Worm (Caenorhabditis elegans) whole organism, young adult: Measurements from ENCODE around the gene H03G16.5.

Experiments used
- B0261.1 ChIP-seq: sonication (generic microtip); optimal IDR thresholded peaks from 2 replicates; lab custom pipeline; 2016; ENCODE audit warnings: mild to moderate bottlenecking, missing genetic modification characterization, moderate library complexity, missing compliant biosample characterization
- B0336.3 ChIP-seq: fragments of 200-800 bp; sonication (Bioruptor generic); IDR thresholded peaks from 2 replicates; pipeline ENCODE4 v1.3.6; 2022; ENCODE audit warnings: missing genetic modification characterization, missing compliant biosample characterization
- C17E4.6 ChIP-seq: fragments of 200-800 bp; sonication (Bioruptor generic); IDR thresholded peaks from 2 replicates; pipeline ENCODE4 v1.3.6; 2022; ENCODE audit warnings: missing genetic modification reagents, missing genetic modification characterization, missing compliant biosample characterization
- D2030.7 ChIP-seq: fragments of 200-800 bp; sonication (Bioruptor generic); IDR thresholded peaks from 2 replicates; pipeline ENCODE4 v1.3.6; 2022; ENCODE audit warnings: missing genetic modification reagents, missing genetic modification characterization, missing compliant biosample characterization
- F22D6.2 ChIP-seq: sonication (generic microtip); optimal IDR thresholded peaks from 2 replicates; lab custom pipeline; 2016; ENCODE audit warnings: mild to moderate bottlenecking, missing genetic modification characterization, missing compliant biosample characterization
- F37B4.10 ChIP-seq: fragments of 200-800 bp; sonication (Bioruptor generic); IDR thresholded peaks from 2 replicates; pipeline ENCODE4 v1.3.6; 2022; ENCODE audit warnings: missing genetic modification characterization, missing compliant biosample characterization
- F49E8.2 ChIP-seq: sonication (generic microtip); optimal IDR thresholded peaks from 3 replicates; lab custom pipeline; 2017; ENCODE audit warnings: missing genetic modification characterization, mild to moderate bottlenecking, missing compliant biosample characterization, antibody characterized with exemption, moderate library complexity; ENCODE audit not compliant: insufficient read depth
- F57A8.1 ChIP-seq: fragments of 200-800 bp; sonication (Bioruptor generic); optimal IDR thresholded peaks from 2 replicates; lab custom pipeline; 2018; ENCODE audit warnings: mild to moderate bottlenecking, missing genetic modification characterization, moderate library complexity, missing compliant biosample characterization
- K12H6.12 ChIP-seq: fragments of 200-800 bp; sonication (Bioruptor generic); optimal IDR thresholded peaks from 2 replicates; lab custom pipeline; 2018; ENCODE audit warnings: mild to moderate bottlenecking, missing genetic modification characterization, missing compliant biosample characterization
- T07F8.4 ChIP-seq: sonication (generic microtip); optimal IDR thresholded peaks from 2 replicates; lab custom pipeline; 2016; ENCODE audit warnings: mild to moderate bottlenecking, missing genetic modification characterization, moderate library complexity, missing compliant biosample characterization
- T26A5.8 ChIP-seq: sonication (generic microtip); optimal IDR thresholded peaks from 2 replicates; lab custom pipeline; 2016; ENCODE audit warnings: missing genetic modification characterization, missing compliant biosample characterization
- Y67H2A.10 ChIP-seq: fragments of 200-800 bp; sonication (Bioruptor generic); conservative IDR thresholded peaks from 2 replicates; pipeline ENCODE4 v1.3.6; 2022; ENCODE audit warnings: missing genetic modification reagents, missing genetic modification characterization, missing compliant biosample characterization
- ZK185.1 ChIP-seq: sonication (generic microtip); optimal IDR thresholded peaks from 2 replicates; lab custom pipeline; 2016; ENCODE audit warnings: mild to moderate bottlenecking, missing genetic modification characterization, missing compliant biosample characterization; ENCODE audit not compliant: poor library complexity, severe bottlenecking
- aptf-3 ChIP-seq: fragments of 200-800 bp; sonication (Bioruptor generic); IDR thresholded peaks from 2 replicates; pipeline ENCODE4 v1.3.6; 2022; ENCODE audit warnings: missing genetic modification characterization, missing compliant biosample characterization
- ccch-3 ChIP-seq: fragments of 200-800 bp; sonication (Bioruptor generic); optimal IDR thresholded peaks from 2 replicates; lab custom pipeline; 2018; ENCODE audit warnings: mild to moderate bottlenecking, missing genetic modification characterization, missing compliant biosample characterization
- cebp-1 ChIP-seq, 2 experiments: fragments of 200-800 bp in 1 of 2; sonication (Bioruptor generic) in 1 of 2; sonication (generic microtip) in 1 of 2; IDR thresholded peaks in 1 of 2; optimal IDR thresholded peaks in 1 of 2; 2 replicates each; pipeline versions ENCODE4 v1.3.6 to Lab custom; 2017 to 2022; ENCODE audit warnings: missing compliant biosample characterization in 2 of 2, missing genetic modification characterization in 2 of 2, mild to moderate bottlenecking in 1 of 2, missing genetic modification reagents in 1 of 2, moderate library complexity in 1 of 2
- ceh-27 ChIP-seq: fragments of 200-800 bp; sonication (Bioruptor generic); optimal IDR thresholded peaks from 2 replicates; lab custom pipeline; 2018; ENCODE audit warnings: mild to moderate bottlenecking, missing genetic modification characterization, moderate library complexity, missing compliant biosample characterization
- ceh-79 ChIP-seq: sonication (generic microtip); optimal IDR thresholded peaks from 2 replicates; lab custom pipeline; 2017; ENCODE audit warnings: mild to moderate bottlenecking, missing genetic modification characterization, missing compliant biosample characterization
- chd-7 ChIP-seq: sonication (generic microtip); optimal IDR thresholded peaks from 2 replicates; lab custom pipeline; 2016; ENCODE audit warnings: mild to moderate bottlenecking, missing genetic modification characterization, moderate library complexity, missing compliant biosample characterization
- die-1 ChIP-seq: sonication (generic microtip); optimal IDR thresholded peaks from 2 replicates; lab custom pipeline; 2016; ENCODE audit warnings: missing genotype, mild to moderate bottlenecking, missing genetic modification characterization, missing compliant biosample characterization
- gei-17 ChIP-seq: fragments of 200-800 bp; sonication (Bioruptor generic); optimal IDR thresholded peaks from 2 replicates; lab custom pipeline; 2018; ENCODE audit warnings: mild to moderate bottlenecking, missing genetic modification characterization, missing compliant biosample characterization
- hmg-1.2 ChIP-seq: fragments of 200-800 bp; sonication (Bioruptor generic); IDR thresholded peaks from 2 replicates; pipeline ENCODE4 v1.3.6; 2022; ENCODE audit warnings: missing genetic modification reagents, missing genetic modification characterization, missing compliant biosample characterization
- lag-1 ChIP-seq: fragments of 200-800 bp; sonication (Bioruptor generic); IDR thresholded peaks from 2 replicates; pipeline ENCODE4 v1.3.6; 2022; ENCODE audit warnings: missing genetic modification reagents, missing genetic modification characterization, missing compliant biosample characterization
- lsl-1 ChIP-seq: fragments of 200-800 bp; sonication (Bioruptor generic); optimal IDR thresholded peaks from 2 replicates; lab custom pipeline; 2018; ENCODE audit warnings: mild to moderate bottlenecking, missing genetic modification characterization, moderate library complexity, missing compliant biosample characterization
- mcd-1 ChIP-seq: fragments of 200-800 bp; sonication (Bioruptor generic); IDR thresholded peaks from 2 replicates; pipeline ENCODE4 v1.3.6; 2022; ENCODE audit warnings: missing genetic modification reagents, missing genetic modification characterization, missing compliant biosample characterization
- rcor-1 ChIP-seq: fragments of 200-800 bp; sonication (Bioruptor generic); IDR thresholded peaks from 2 replicates; pipeline ENCODE4 v1.3.6; 2022; ENCODE audit warnings: missing genetic modification reagents, missing genetic modification characterization, missing compliant biosample characterization
- rpc-1 ChIP-seq, 2 experiments: fragments of 150-350 bp in 1 of 2; sonication (generic microtip) in 1 of 2; optimal IDR thresholded peaks; 2 replicates each; lab custom pipeline; 2014 to 2018; ENCODE audit warnings: missing biosample characterization in 1 of 2, missing genetic modification characterization in 1 of 2, missing genetic modification reagents in 1 of 2, missing genotype in 1 of 2
- sdz-38 ChIP-seq: sonication (generic microtip); optimal IDR thresholded peaks from 2 replicates; lab custom pipeline; 2016; ENCODE audit warnings: missing genotype, missing genetic modification characterization, missing compliant biosample characterization
- snpc-1.3 ChIP-seq: sonication (generic microtip); optimal IDR thresholded peaks from 2 replicates; lab custom pipeline; 2017; ENCODE audit warnings: missing genetic modification characterization, mild to moderate bottlenecking, missing compliant biosample characterization, antibody characterized with exemption, moderate library complexity, missing genotype, missing genetic modification reagents; ENCODE audit not compliant: insufficient read depth
- snpc-3.4 ChIP-seq: sonication (generic microtip); optimal IDR thresholded peaks from 2 replicates; lab custom pipeline; 2017; ENCODE audit warnings: missing genetic modification characterization, mild to moderate bottlenecking, missing compliant biosample characterization, antibody characterized with exemption, moderate library complexity, missing genotype, missing genetic modification reagents
- somi-1 ChIP-seq: fragments of 200-800 bp; sonication (Bioruptor generic); optimal IDR thresholded peaks from 2 replicates; lab custom pipeline; 2018; ENCODE audit warnings: mild to moderate bottlenecking, missing genetic modification characterization, missing compliant biosample characterization
- tbp1 ChIP-seq: fragments of 200-800 bp; sonication (Bioruptor generic); optimal IDR thresholded peaks from 2 replicates; lab custom pipeline; 2018; ENCODE audit warnings: mild to moderate bottlenecking, missing genetic modification characterization, missing compliant biosample characterization
- unc-130 ChIP-seq: sonication (generic microtip); optimal IDR thresholded peaks from 2 replicates; lab custom pipeline; 2016; ENCODE audit warnings: missing genetic modification reagents, missing genetic modification characterization, missing compliant biosample characterization
- zfh-2 ChIP-seq: fragments of 200-800 bp; sonication (Bioruptor generic); conservative IDR thresholded peaks from 2 replicates; pipeline ENCODE4 v1.3.6; 2022; ENCODE audit warnings: missing genetic modification reagents, missing genetic modification characterization, missing compliant biosample characterization
- ztf-26 ChIP-seq: sonication (generic microtip); optimal IDR thresholded peaks from 2 replicates; lab custom pipeline; 2017; ENCODE audit warnings: missing genetic modification characterization, missing compliant biosample characterization

H03G16.5 gene

DNA sequence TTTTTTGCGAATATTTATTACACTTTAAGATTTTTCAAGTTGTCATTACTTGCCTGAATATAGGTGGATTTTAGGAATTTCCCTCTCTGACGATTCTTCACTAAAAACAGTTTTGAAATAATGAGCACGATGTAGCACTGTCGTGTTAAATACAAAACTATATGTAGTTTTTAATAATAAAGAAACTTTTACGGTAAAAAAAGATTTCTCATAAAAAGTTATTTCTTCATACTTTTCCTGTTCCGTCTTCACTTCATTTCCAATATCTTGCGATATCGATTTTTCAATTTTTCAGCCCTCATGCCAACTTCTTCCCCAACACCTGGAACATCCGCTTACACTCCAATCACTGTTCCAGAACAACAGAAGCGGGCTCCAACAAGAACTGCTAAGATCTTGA is 4.3 kb downstream of the H03G16.5 start, which contains the start of gene H03G16.6:
H03G16.6 (plus strand) TSS at position 301 of the 400 bp plus-strand sequence.
- TF ChIP-seq lag-1 (GFP tag; lab: Robert Waterston, UW) (no peak), T07F8.4 (tag; lab: Kevin White, UChicago) (no peak), B0261.1 (tag; lab: Kevin White, UChicago) (no peak), lsl-1 (no peak), aptf-3 (GFP tag; lab: Robert Waterston, UW) (no peak), hmg-1.2 (GFP tag; lab: Robert Waterston, UW) (no peak), B0336.3 (GFP tag; lab: Robert Waterston, UW) (no peak), ccch-3 (GFP tag; lab: Kevin White, UChicago) (no peak), gei-17 (GFP tag; lab: Kevin White, UChicago) (no peak), F22D6.2 (no peak), C17E4.6 (GFP tag; lab: Robert Waterston, UW) (no peak), ceh-79 (tag; lab: Kevin White, UChicago) (no peak), F57A8.1 (GFP tag; lab: Kevin White, UChicago) (no peak), K12H6.12 (tag; lab: Kevin White, UChicago) (no peak), die-1 (tag; lab: Kevin White, UChicago) (no peak), ZK185.1 (no peak), snpc-1.3 (tag; lab: Kevin White, UChicago) (no peak), F37B4.10 (GFP tag; lab: Robert Waterston, UW) (no peak), rcor-1 (GFP tag; lab: Robert Waterston, UW) (no peak)

DNA sequence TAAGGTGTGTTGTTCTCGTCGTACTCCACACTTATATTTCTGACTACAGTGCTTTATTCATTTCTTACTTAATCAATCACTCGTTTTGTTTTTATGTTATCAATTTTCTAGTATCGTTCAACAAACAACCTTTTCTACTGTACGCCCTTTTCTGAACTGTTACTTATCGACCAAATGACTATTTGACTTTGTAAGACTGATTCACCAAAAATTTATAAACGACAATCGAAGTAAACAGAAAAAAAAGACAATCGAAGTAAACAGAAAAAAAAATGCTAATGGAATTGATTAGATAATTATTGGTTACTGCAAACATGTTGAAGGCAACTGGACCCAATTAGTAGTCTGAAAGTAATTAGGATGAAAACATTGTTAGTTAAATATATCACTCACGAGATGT is 6.6 kb downstream of the H03G16.5 start:
- TF ChIP-seq ztf-26 (tag; lab: Kevin White, UChicago) (no peak), somi-1 (no peak)

DNA sequence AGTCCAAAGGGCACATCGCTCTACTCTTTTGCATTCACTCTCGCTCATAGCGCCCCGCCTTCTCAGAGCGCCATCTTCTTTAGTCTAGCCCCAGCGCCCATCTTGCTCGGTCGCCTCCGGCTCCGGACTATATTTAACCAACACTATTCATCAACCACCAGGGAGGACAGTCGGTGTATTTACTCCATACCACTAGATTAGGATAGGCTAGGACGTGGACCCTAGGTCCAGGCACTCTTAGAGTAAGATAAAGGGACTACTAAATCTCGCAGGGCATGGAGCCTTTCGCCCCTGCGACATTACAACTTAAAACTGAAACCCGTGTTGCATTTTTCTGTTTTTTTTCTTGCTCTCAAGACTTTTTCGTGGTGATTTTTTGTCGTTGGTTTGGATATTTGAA is 9.1 kb downstream of the H03G16.5 start:
- TF ChIP-seq sdz-38 (tag; lab: Kevin White, UChicago) (no peak), T26A5.8 (tag; lab: Kevin White, UChicago) (no peak), ceh-27 (no peak), rpc-1 (optimal IDR thresholded peaks at IDR 0.05; lab: Kevin White, UChicago) (no peak), rpc-1 (tag; optimal IDR thresholded peaks at IDR 0.05; lab: Kevin White, UChicago) (no peak), D2030.7 (no peak), unc-130 (GFP tag; lab: Kevin White, UChicago) (no peak), zfh-2 (GFP tag; lab: Robert Waterston, UW) (no peak), F49E8.2 (tag; lab: Kevin White, UChicago) (no peak), mcd-1 (GFP tag; lab: Robert Waterston, UW) (no peak), Y67H2A.10 (GFP tag; lab: Robert Waterston, UW) (no peak), snpc-3.4 (tag; lab: Kevin White, UChicago) (no peak), somi-1 (no peak), tbp1 (GFP tag; lab: Kevin White, UChicago) (no peak), aptf-3 (GFP tag; lab: Robert Waterston, UW) (no peak)

DNA sequence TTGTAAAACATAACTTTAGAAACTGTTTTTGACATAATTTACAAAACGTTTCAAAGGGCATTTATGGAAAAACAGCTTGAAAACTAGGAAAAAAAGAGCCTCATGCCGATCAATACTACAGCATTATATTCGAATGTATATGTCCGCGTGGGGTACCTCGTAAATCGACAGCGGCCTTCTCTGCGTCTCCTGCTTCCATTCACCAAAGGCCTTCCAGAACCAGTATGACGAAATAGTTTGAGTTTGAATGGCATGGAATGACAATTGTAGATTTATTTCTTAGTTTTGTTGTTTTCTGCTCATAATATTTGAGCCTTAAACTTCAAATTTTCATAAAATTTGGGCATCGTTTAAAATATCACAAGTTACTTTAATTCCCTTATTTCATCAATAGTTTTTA is 11.2 kb downstream of the H03G16.5 start:
- TF ChIP-seq chd-7 (tag; lab: Kevin White, UChicago) = no peak
- peak; percentile 48; the same call in 1 of the 2 replicates for TF ChIP-seq cebp-1 (GFP tag; IDR thresholded peaks at IDR 0.05; lab: Robert Waterston, UW)
- TF ChIP-seq cebp-1 (tag; optimal IDR thresholded peaks at IDR 0.05; lab: Kevin White, UChicago) = peak; percentile 88
- TF ChIP-seq, all 124 proteins: peak for 1
